Fruit fly (Drosophila melanogaster): ENCODE measurements around the gene GstO3.
A peak's percentile ranks its signal among the peaks of the same experiment; 100 is the strongest.

The GstO3 gene

DNA sequence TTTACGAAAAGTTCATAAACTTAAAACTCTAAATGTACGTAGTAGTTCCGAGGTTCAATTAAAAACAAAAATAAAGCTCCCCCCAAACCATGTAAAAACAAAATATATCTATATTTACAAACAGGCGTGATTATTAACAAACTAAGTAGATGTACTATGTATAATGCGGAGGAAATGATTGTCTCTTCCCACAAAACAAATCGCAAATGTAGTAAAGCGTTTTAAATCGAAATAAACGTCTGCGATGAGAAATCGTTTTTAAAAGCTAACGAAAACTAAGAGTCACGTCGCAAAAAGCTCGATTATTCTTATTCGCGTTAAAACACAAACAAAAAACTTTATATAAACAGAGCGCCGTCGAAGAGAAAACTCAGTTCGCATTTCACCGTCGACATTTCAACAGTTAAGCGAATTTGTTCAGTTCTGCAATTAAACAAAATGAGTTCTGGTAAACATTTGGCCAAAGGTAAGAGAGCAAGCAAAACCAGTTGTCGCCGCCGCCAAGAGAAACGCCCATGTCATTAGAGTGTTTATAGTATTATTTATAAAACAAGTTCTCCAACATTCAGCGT, at the start of gene GstO3:
TSS of gene GstO3 (plus strand) at position 370 of the 572 bp plus-strand sequence.
- no peak for TF ChIP-seq CG8478 (optimal IDR thresholded peaks at IDR 0.05)
- TF ChIP-seq CTCF (optimal IDR thresholded peaks at IDR 0.05) = no peak

DNA sequence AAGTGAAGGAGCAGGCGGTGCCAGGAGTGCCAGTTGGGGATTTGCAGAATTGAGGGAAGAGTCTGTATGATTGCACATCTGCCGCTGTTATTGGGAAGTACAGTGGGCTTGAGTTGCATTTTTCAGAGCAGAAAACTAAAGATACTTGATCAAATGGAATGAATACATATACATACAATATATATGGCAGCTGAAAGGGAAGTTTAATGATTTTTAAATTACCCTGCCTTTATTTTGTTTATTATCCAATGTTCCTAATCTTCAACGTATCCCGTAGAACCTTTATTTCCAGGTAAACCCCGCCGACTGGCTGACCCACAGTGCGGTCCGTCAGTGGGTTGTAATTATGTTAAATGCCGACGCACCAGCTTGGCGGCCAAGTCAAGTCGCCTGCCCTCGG, 37.7 kb upstream of the GstO3 start:
- TF ChIP-seq CG8478 (optimal IDR thresholded peaks at IDR 0.05) = no peak
- TF ChIP-seq CTCF (optimal IDR thresholded peaks at IDR 0.05) = no peak

DNA sequence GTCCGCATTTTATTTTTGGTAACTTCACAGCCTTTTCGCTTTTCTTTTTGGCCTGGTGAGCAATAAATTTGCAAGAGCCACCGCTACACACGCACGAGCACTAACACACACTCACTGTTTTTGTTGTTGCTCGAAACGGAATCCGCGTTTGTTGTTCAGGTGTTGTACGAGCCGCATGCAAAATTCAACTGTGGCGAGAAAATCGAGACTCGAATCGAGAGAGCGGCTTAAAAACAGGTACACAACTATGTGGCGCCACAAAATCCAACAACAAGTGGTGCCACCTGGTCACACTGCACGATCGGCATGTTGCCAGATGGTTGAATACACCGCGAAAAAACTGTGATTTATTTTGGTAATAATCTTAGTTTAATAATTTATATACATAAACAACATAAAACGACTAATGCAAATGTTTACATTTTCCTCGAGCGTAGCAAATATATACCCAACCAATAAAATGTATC, 11.7 kb upstream of the GstO3 start, which contains the start of gene CG43163:
TSS of gene CG43163 (minus strand) at position 172 of the 467 bp plus-strand sequence.
- TF ChIP-seq CTCF (optimal IDR thresholded peaks at IDR 0.05) = peak in 1 of 2 experiments; percentile 29
- no peak for TF ChIP-seq CG8478 (optimal IDR thresholded peaks at IDR 0.05)

DNA sequence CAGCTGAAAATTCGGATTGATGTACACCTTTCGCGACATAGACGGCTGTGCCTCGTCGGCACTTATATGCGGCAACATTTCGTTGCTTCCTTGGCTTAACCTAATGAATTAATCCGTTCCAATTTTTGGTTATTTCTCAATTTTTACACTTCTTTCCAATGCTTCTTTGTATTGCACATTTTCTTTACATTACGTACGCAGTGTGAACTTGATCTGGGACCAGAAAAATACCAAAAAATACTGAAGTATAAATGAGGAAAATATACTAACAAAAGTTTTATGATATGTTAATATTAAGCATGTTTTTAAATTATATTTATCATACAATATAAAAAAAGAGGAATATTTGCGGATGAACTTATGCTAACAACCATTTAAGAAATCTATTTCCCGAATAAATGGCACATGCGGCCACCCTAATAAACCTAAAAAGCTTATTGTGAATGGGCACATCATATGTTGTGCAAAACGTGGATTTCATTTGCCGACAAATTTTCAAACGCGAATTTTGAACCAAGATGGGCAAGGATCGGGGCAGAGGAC, 9.0 kb upstream of the GstO3 start, which contains the start of the genes ZC3H3 and Pus7:
TSS of gene ZC3H3 (minus strand) at position 197 of the 543 bp plus-strand sequence.
TSS of gene Pus7 (plus strand) at position 437 of the 543 bp plus-strand sequence.
- no peak for TF ChIP-seq CG8478 (optimal IDR thresholded peaks at IDR 0.05)
- no peak for TF ChIP-seq CTCF (optimal IDR thresholded peaks at IDR 0.05)

DNA sequence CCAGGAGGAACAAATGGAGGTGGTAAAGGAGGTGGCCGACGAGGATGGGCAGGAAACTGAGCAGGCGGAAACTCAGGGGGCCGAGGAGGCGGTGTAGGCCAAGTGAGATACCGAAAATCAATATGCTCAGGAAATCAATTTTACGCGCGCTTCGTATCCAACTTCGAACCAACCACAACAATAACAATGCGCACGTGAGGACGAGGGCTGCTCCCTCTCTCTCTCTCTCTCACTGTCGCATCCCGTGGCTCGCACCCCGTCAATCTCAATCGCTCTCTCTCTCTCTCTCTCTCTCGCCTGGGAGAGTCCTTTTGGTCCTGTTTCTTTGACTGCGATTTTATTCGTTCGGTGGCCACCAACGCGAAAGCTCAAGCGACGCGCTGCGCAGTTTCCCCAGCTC, 6.3 kb upstream of the GstO3 start, which contains the start of gene CG6765:
TSS of gene CG6765 (plus strand) at position 340 of the 400 bp plus-strand sequence.
- TF ChIP-seq CTCF (optimal IDR thresholded peaks at IDR 0.05) (no peak), CG8478 (optimal IDR thresholded peaks at IDR 0.05) (no peak)

DNA sequence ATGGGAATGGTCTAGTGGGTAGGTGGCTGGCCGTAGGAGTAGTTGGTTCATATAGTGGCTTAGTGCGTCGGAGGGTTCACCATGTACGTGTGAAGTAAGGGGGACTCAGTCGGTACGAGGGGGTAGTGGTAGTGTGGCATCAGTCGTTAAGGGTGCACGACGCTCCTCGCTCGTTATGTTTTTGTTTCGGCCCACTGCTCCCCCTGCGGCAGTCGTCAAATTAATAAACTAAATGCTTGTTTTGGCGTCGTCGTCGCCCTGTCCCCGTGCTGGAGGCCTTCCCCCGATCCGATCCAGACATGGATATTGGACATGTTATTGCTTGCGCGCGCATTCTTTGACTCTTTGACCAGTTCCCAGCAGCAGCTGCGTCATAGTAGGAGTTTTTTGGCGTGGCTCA, 5.4 kb upstream of the GstO3 start:
- TF ChIP-seq CG8478 (optimal IDR thresholded peaks at IDR 0.05) = no peak

DNA sequence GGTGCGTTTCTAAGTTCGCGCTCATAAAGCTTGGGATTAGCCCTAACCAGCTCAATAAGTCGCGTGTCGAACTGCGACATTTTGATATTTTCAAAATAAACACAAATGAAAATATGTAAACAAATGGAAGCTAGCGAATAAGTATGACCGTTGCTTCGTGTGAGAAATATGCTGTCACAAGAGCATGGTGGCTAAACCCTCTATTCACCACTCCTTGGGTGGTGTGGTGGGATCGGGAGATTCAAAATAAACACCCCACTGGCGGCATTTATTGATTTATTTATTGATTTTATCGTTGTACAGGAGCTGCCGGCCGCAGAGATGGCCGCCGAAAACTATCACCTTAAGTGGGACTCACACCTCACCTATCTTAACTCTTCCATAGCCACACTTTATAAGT, 3.9 kb upstream of the GstO3 start, which contains the start of gene CG6683:
TSS of gene CG6683 (minus strand) at position 154 of the 400 bp plus-strand sequence.
- TF ChIP-seq CG8478 (optimal IDR thresholded peaks at IDR 0.05) (no peak), CTCF (optimal IDR thresholded peaks at IDR 0.05) (no peak)

DNA sequence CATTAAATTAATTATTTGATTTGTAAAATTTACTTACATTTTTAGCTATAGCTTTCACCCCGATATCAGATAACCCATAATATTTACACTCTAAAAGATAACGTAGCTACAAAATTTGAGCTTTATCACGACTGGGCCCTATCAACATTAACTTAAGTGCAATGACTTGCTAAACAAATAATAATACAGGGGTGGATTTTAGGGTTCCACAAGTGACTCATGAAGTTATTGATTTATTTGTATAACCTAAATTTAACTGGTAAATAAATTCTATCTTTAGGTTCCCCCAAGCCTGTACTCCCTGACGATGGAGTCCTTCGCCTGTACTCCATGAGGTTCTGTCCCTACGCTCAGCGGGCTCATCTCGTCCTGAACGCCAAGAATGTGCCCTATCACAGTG, 547 bp downstream of the GstO3 start:
- TF ChIP-seq CG8478 (optimal IDR thresholded peaks at IDR 0.05) = no peak
- no peak for TF ChIP-seq CTCF (optimal IDR thresholded peaks at IDR 0.05)

DNA sequence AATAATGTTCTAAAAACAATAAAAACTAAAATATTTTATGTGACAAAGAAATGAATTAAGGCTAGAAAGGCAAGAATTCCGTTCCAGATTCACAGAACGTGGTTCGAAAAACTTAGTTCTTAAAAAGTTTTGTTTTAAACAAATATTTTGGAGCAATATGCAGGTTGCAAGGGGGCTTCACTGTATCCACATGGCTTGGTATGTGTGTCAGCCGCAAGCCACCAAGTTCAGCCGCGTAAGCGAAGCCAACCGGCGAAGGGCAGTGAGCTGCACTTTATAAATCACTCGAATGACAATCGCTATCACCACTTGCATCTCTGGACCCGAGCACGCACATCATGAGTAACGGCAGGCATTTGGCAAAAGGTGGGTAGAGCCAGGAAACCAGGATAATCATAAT, 1.6 kb downstream of the GstO3 start, which contains the start of gene se:
TSS of gene se (plus strand) at position 301 of the 400 bp plus-strand sequence.
- no peak for TF ChIP-seq CG8478 (optimal IDR thresholded peaks at IDR 0.05)
- TF ChIP-seq CTCF (optimal IDR thresholded peaks at IDR 0.05) = no peak

DNA sequence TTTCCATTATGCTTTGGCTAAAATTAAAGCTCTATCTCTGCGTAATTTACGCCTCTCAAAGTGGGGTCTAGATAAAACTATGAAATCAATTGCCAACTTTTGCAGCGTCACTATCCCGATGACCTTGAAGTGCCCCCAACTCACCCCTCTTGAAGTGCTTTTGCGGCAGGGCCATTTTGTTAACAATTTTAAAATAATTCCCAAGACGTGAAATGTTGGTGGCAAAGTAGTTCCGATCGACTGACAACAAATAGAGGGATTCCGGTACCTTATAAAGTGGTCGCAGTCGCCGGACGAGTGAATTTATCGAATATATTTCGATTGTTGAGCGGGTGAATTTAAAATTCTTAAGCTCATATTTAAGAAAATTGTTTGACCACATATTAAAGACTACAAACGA, 4.6 kb downstream of the GstO3 start, which contains the start of gene GstO2:
TSS of gene GstO2 (minus strand) at position 245 of the 400 bp plus-strand sequence.
- TF ChIP-seq CG8478 (optimal IDR thresholded peaks at IDR 0.05) = no peak
- TF ChIP-seq CTCF (optimal IDR thresholded peaks at IDR 0.05) = no peak

DNA sequence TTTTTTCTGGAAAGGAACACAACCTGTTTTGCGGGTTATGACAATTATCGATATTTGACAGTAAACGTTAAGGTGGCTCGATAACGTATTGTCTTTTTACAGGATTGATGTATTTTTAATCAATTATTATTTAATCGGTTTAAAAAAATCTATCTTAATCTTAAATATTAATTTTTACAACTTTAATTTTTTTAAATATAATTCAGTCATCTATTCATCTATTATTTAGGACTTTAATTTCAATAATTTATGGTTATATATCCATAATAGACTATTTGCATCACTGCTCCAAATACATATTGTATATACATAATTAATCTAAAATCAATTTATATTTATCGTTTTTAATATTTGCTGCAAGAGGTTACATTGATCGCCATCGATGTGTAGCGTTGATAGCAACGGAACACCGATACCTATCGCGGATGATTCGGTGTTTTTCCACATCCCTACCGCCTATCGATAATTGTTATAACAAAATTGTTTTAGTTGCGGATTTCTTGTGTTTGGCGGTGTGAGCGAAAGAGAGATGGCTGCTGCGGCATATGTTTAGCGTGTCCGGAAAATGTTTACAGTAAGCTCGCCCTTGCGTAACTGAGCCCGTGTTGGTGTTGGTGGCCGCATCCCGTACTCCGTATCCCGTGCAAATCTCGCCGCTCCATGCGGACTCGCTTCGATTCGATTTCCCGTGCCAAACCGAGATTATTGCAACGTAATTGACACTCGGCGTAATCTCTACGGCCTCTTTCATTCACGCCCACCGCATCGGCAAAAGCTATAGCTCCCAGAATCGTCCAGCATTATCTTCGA, 6.3 kb downstream of the GstO3 start, which contains the start of the genes GstO1 and foi:
TSS of gene GstO1 (minus strand) at position 51 of the 810 bp plus-strand sequence.
TSS of gene foi (plus strand) at position 429 of the 810 bp plus-strand sequence.
- TF ChIP-seq CG8478 (optimal IDR thresholded peaks at IDR 0.05) (no peak), CTCF (optimal IDR thresholded peaks at IDR 0.05) (peak in 1 of 2 experiments; percentile 31)

DNA sequence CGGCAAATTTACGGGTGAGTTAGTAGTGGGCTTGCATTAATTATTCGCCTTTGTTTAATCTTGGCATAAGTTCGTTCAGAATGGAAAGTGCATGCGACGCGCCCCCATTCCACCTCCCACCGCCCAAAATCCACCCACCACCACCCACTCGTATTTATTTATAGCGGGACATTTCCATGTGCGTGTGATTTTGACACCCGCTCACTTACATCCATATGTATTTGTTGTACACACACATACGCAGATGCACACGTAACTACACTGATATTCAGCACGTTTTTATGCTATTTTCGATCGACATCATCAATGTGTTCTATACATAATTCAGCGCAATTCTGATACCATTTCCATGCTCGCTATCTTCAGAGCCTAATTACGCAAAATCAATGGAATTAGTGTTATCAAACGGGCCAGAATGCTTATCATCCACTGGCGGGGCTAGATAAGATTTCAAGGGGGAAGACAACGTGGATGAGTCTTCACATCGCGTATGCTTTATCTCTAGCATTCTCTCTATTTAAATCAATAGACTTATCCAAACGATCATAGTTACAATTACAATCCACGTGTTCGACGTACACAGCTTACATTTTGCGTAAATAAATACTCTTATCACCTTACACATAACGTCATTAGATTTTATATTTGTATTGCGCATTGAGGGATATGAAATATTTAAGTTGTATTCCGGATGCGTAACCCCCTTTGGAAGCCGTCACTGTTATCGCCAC, 7.2 kb downstream of the GstO3 start:
- TF ChIP-seq CTCF (optimal IDR thresholded peaks at IDR 0.05) = no peak
- no peak for TF ChIP-seq CG8478 (optimal IDR thresholded peaks at IDR 0.05)

DNA sequence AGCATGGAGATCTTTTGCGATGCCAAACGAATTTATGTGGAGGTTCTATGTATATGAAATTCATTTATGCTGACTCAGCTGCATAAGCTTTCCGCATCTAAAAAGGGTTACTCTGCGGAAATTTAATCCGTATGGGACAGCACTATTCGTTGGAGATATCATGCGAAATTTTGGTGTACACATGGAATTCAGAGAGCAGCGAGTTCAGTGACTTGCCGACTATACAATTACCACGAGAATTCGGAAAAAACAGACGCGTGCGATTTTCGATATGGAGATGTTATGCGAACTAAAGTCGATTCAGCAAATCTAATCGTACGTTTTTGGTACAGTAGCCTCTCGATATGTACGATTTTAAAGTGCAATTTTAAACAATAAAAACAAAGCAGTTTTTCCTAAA, 9.1 kb downstream of the GstO3 start:
- TF ChIP-seq CG8478 (optimal IDR thresholded peaks at IDR 0.05) (no peak), CTCF (optimal IDR thresholded peaks at IDR 0.05) (no peak)

DNA sequence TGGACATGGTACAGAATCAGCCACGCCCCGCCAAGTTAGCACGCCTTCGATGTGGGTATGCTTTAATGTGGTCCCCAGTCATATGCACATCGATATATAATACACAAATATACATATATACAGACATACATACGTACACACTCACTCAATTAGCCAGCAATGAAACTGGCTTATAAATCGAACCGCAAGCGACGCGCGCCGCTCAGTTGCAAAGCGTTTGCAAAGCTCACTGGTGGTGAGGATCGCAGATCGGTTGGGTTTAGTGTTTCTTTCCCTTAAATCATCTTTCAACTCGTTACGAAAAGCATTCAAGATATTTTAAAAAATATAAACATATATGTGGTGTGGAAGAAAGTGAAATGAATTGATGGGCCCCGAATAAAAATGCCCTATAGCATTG, 9.9 kb downstream of the GstO3 start:
- TF ChIP-seq CTCF (optimal IDR thresholded peaks at IDR 0.05) (no peak), CG8478 (optimal IDR thresholded peaks at IDR 0.05) (no peak)
